Fruit fly (Drosophila melanogaster) whole organism, embryonic: ENCODE results near the gene CG10725.

Source experiments
- CG11456 ChIP-seq: fragments of 200-800 bp; sonication (Bioruptor generic); IDR thresholded peaks from 3 replicates; pipeline ENCODE4 v1.3.6; 2022; ENCODE audit warnings: missing biosample characterization, missing genetic modification characterization
- CG12155 ChIP-seq: fragments of 200-800 bp; sonication (Bioruptor generic); optimal IDR thresholded peaks from 3 replicates; lab custom pipeline; 2016; ENCODE audit warnings: missing biosample characterization, missing genetic modification characterization
- CG12769 ChIP-seq: fragments of 200-800 bp; sonication (Bioruptor generic); optimal IDR thresholded peaks from 2 replicates; lab custom pipeline; 2019; ENCODE audit warnings: missing biosample characterization, mild to moderate bottlenecking, missing genetic modification characterization, moderate library complexity
- CG13894 ChIP-seq: fragments of 200-800 bp; sonication (Bioruptor generic); optimal IDR thresholded peaks from 3 replicates; lab custom pipeline; 2018; ENCODE audit warnings: missing biosample characterization, mild to moderate bottlenecking, missing genetic modification characterization, moderate library complexity
- CG15269 ChIP-seq: fragments of 200-800 bp; sonication (Bioruptor generic); optimal IDR thresholded peaks from 2 replicates; lab custom pipeline; 2018; ENCODE audit warnings: missing biosample characterization, mild to moderate bottlenecking, missing genetic modification characterization, moderate library complexity
- CG15479 ChIP-seq: fragments of 200-800 bp; sonication (Bioruptor generic); optimal IDR thresholded peaks from 3 replicates; lab custom pipeline; 2019; ENCODE audit warnings: missing biosample characterization, mild to moderate bottlenecking, missing genetic modification characterization, moderate library complexity
- CG1647 ChIP-seq: fragments of 200-800 bp; sonication (Bioruptor generic); optimal IDR thresholded peaks from 3 replicates; lab custom pipeline; 2016; ENCODE audit warnings: missing biosample characterization, missing genetic modification characterization
- CG17385 ChIP-seq: fragments of 200-800 bp; sonication (Bioruptor generic); optimal IDR thresholded peaks from 3 replicates; lab custom pipeline; 2018; ENCODE audit warnings: missing biosample characterization, mild to moderate bottlenecking, missing genetic modification characterization
- CG18619 ChIP-seq: fragments of 200-800 bp; sonication (Bioruptor generic); optimal IDR thresholded peaks from 3 replicates; lab custom pipeline; 2017; ENCODE audit warnings: missing biosample characterization, mild to moderate bottlenecking, missing genetic modification characterization
- CG34224 ChIP-seq: fragments of 200-800 bp; sonication (Bioruptor generic); IDR thresholded peaks from 3 replicates; pipeline ENCODE4 v1.3.6; 2022; ENCODE audit warnings: missing biosample characterization, missing genetic modification characterization; ENCODE audit not compliant: partially characterized antibody
- CG4328 ChIP-seq: fragments of 200-800 bp; sonication (Bioruptor generic); optimal IDR thresholded peaks from 3 replicates; lab custom pipeline; 2017; ENCODE audit warnings: missing biosample characterization, missing genetic modification reagents, missing genetic modification characterization
- CG6272 ChIP-seq: fragments of 200-800 bp; sonication (Bioruptor generic); IDR thresholded peaks from 2 replicates; pipeline ENCODE4 v1.3.6; 2022; ENCODE audit warnings: missing biosample characterization, missing genetic modification characterization
- CG6791 ChIP-seq: fragments of 200-800 bp; sonication (Bioruptor generic); IDR thresholded peaks from 3 replicates; pipeline ENCODE4 v1.3.6; 2022; ENCODE audit warnings: missing biosample characterization, missing genetic modification characterization; ENCODE audit not compliant: partially characterized antibody
- CG7372 ChIP-seq: fragments of 200-800 bp; sonication (Bioruptor generic); IDR thresholded peaks from 2 replicates; pipeline ENCODE4 v1.3.6; 2022; ENCODE audit warnings: missing biosample characterization, missing genetic modification characterization
- CG7987 ChIP-seq: fragments of 200-800 bp; sonication (Bioruptor generic); optimal IDR thresholded peaks from 2 replicates; lab custom pipeline; 2018; ENCODE audit warnings: missing biosample characterization, mild to moderate bottlenecking, missing genetic modification characterization, moderate library complexity
- CG8281 ChIP-seq: fragments of 200-800 bp; sonication (Bioruptor generic); optimal IDR thresholded peaks from 2 replicates; lab custom pipeline; 2018; ENCODE audit warnings: missing biosample characterization, mild to moderate bottlenecking, missing genetic modification characterization, moderate library complexity
- Chrac-16 ChIP-seq: fragments of 200-800 bp; sonication (Bioruptor generic); optimal IDR thresholded peaks from 3 replicates; lab custom pipeline; 2016; ENCODE audit warnings: missing biosample characterization, missing genetic modification characterization
- Dip2 ChIP-seq: fragments of 200-800 bp; sonication (Bioruptor generic); IDR thresholded peaks from 2 replicates; pipeline ENCODE4 v1.3.6; 2022; ENCODE audit warnings: missing biosample characterization, missing genetic modification characterization
- Ets65A ChIP-seq: fragments of 200-800 bp; sonication (Bioruptor generic); peaks from one replicate; lab custom pipeline; 2016; ENCODE audit warnings: missing biosample characterization, missing genetic modification characterization
- Ets97D ChIP-seq: fragments of 200-800 bp; sonication (Bioruptor generic); optimal IDR thresholded peaks from 3 replicates; lab custom pipeline; 2016; ENCODE audit warnings: missing biosample characterization, missing genetic modification characterization
- Hmx ChIP-seq: fragments of 200-800 bp; sonication (Bioruptor generic); optimal IDR thresholded peaks from 2 replicates; lab custom pipeline; 2016; ENCODE audit warnings: missing biosample characterization, missing genetic modification characterization
- Jarid2 ChIP-seq: fragments of 200-800 bp; sonication (Bioruptor generic); optimal IDR thresholded peaks from 3 replicates; lab custom pipeline; 2017; ENCODE audit warnings: mild to moderate bottlenecking, missing biosample characterization, missing genetic modification reagents, missing genetic modification characterization
- Myb ChIP-seq: fragments of 200-800 bp; sonication (Bioruptor generic); optimal IDR thresholded peaks from 2 replicates; lab custom pipeline; 2016; ENCODE audit warnings: missing biosample characterization, missing genetic modification characterization
- NC2α ChIP-seq: fragments of 200-800 bp; sonication (Bioruptor generic); optimal IDR thresholded peaks from 2 replicates; lab custom pipeline; 2016; ENCODE audit warnings: missing biosample characterization, missing genetic modification characterization
- Optix ChIP-seq: fragments of 200-800 bp; sonication (Bioruptor generic); IDR thresholded peaks from 3 replicates; pipeline ENCODE4 v1.3.6; 2022; ENCODE audit warnings: missing biosample characterization, missing genetic modification characterization
- Side ChIP-seq: fragments of 200-800 bp; sonication (Bioruptor generic); optimal IDR thresholded peaks from 2 replicates; lab custom pipeline; 2016; ENCODE audit warnings: missing biosample characterization, missing genetic modification characterization
- Ssrp ChIP-seq: fragments of 200-800 bp; sonication (Bioruptor generic); optimal IDR thresholded peaks from 2 replicates; lab custom pipeline; 2018; ENCODE audit warnings: missing biosample characterization, mild to moderate bottlenecking, missing genetic modification characterization, moderate library complexity
- Xbp1 ChIP-seq: fragments of 200-800 bp; sonication (Bioruptor generic); optimal IDR thresholded peaks from 3 replicates; lab custom pipeline; 2016; ENCODE audit warnings: missing biosample characterization, mild to moderate bottlenecking, missing genetic modification characterization
- abd-A ChIP-seq: fragments of 200-800 bp; sonication (Bioruptor generic); optimal IDR thresholded peaks from 3 replicates; lab custom pipeline; 2019; ENCODE audit warnings: missing biosample characterization, mild to moderate bottlenecking, missing genetic modification characterization, moderate library complexity
- bsh ChIP-seq, 2 experiments: fragments of 200-800 bp; sonication (Bioruptor generic); optimal IDR thresholded peaks; 2 replicates each; lab custom pipeline; 2017 to 2018; ENCODE audit warnings: mild to moderate bottlenecking in 2 of 2, missing biosample characterization in 2 of 2, missing genetic modification characterization in 2 of 2, moderate library complexity in 1 of 2
- esg ChIP-seq: fragments of 200-800 bp; sonication (Bioruptor generic); conservative IDR thresholded peaks from 2 replicates; pipeline ENCODE4 v1.3.6; 2022; ENCODE audit warnings: missing biosample characterization, missing genetic modification characterization
- exex ChIP-seq: fragments of 200-800 bp; sonication (Bioruptor generic); optimal IDR thresholded peaks from 4 replicates; lab custom pipeline; 2018; ENCODE audit warnings: missing biosample characterization, mild to moderate bottlenecking, missing genetic modification characterization, moderate library complexity
- ham ChIP-seq: fragments of 200-800 bp; sonication (Bioruptor generic); IDR thresholded peaks from 2 replicates; pipeline ENCODE4 v1.3.6; 2022; ENCODE audit warnings: missing biosample characterization, missing genetic modification characterization
- jigr1 ChIP-seq: fragments of 200-800 bp; sonication (Bioruptor generic); IDR thresholded peaks from 3 replicates; pipeline ENCODE4 v1.3.6; 2022; ENCODE audit warnings: missing biosample characterization, missing genetic modification characterization
- lbe ChIP-seq: fragments of 200-800 bp; sonication (Bioruptor generic); optimal IDR thresholded peaks from 2 replicates; lab custom pipeline; 2016; ENCODE audit warnings: missing biosample characterization, mild to moderate bottlenecking, missing genetic modification characterization
- lov ChIP-seq, 2 experiments: fragments of 200-800 bp in 1 of 2; fragments of >200 bp in 1 of 2; sonication (Bioruptor generic) in 1 of 2; IDR thresholded peaks in 1 of 2; optimal IDR thresholded peaks in 1 of 2; 2 replicates in 1 of 2; 3 replicates in 1 of 2; pipeline versions ENCODE4 v1.3.6 to Lab custom; 2017 to 2022; ENCODE audit warnings: missing biosample characterization in 1 of 2, missing genetic modification characterization in 1 of 2
- pb ChIP-seq: fragments of 200-800 bp; sonication (Bioruptor generic); optimal IDR thresholded peaks from 3 replicates; lab custom pipeline; 2016; ENCODE audit warnings: missing biosample characterization, missing genetic modification characterization
- pho ChIP-seq: fragments of 200-800 bp; sonication (Bioruptor generic); optimal IDR thresholded peaks from 2 replicates; lab custom pipeline; 2016; ENCODE audit warnings: missing biosample characterization, missing genetic modification characterization
- tio ChIP-seq: fragments of 200-800 bp; sonication (Bioruptor generic); optimal IDR thresholded peaks from 2 replicates; lab custom pipeline; 2017; ENCODE audit warnings: missing biosample characterization, missing genetic modification characterization, inconsistent platforms
- trem ChIP-seq: fragments of 200-800 bp; optimal IDR thresholded peaks from 3 replicates; lab custom pipeline; 2019; ENCODE audit warnings: missing biosample characterization, mild to moderate bottlenecking, missing genetic modification characterization, moderate library complexity
- wek ChIP-seq: fragments of 200-800 bp; sonication (Bioruptor generic); optimal IDR thresholded peaks from 3 replicates; lab custom pipeline; 2018; ENCODE audit warnings: missing biosample characterization, mild to moderate bottlenecking, missing genetic modification characterization, moderate library complexity
- yki ChIP-seq: fragments of >200 bp; optimal IDR thresholded peaks from 3 replicates; lab custom pipeline; 2018

CG10725 gene

dm6 chr3L:13420212-13420611 lies 17.5 kb upstream of the CG10725 start:
- TF ChIP-seq CG18619 (GFP tag; lab: Kevin White, UChicago) (no peak), CG7372 (GFP tag; lab: Robert Waterston, UW) (peak; percentile 87), CG12769 (tag; lab: Kevin White, UChicago) (peak; percentile 67), trem (tag; lab: Kevin White, UChicago) (no peak)
- TF ChIP-seq, all 482 proteins: peak for 2

dm6 chr3L:13422286-13422787 lies 15.4 kb upstream of the CG10725 start, which contains the start of gene CG32121:
TSS of gene CG32121 (minus strand) at chr3L:13422336.
- peak; percentile 95 for TF ChIP-seq Ets65A (GFP tag; lab: Kevin White, UChicago)
- TF ChIP-seq CG6791 (GFP tag; lab: Robert Waterston, UW): 0 out of 3 replicates have a peak, but pooled peaks have one; percentile 23
- no peak for TF ChIP-seq CG15269 (tag; lab: Kevin White, UChicago)

- TF ChIP-seq esg (no peak), CG4328 (GFP tag; lab: Kevin White, UChicago) (no peak), Xbp1 (GFP tag; lab: Kevin White, UChicago) (no peak), CG7987 (no peak), Jarid2 (no peak), ham (GFP tag; lab: Robert Waterston, UW) (no peak), pb (GFP tag; lab: Kevin White, UChicago) (no peak), CG6272 (GFP tag; lab: Robert Waterston, UW) (no peak)
Observed at dm6 chr3L:13424068-13424467, 13.7 kb upstream of the CG10725 start, which contains the start of gene CG33263. TSS of gene CG33263 (minus strand) at chr3L:13424168.

dm6 chr3L:13425571-13425970 lies 12.2 kb upstream of the CG10725 start, which contains the start of gene CG14106:
TSS of gene CG14106 (minus strand) at chr3L:13425671.
- TF ChIP-seq Myb (no peak), lbe (GFP tag; lab: Kevin White, UChicago) (no peak), CG8281 (tag; lab: Kevin White, UChicago) (no peak), CG11456 (no peak), CG12155 (no peak), Optix (GFP tag; lab: Robert Waterston, UW) (no peak), CG34224 (GFP tag; lab: Robert Waterston, UW) (no peak), yki (no peak), Hmx (no peak)

- no peak for TF ChIP-seq CG15479 (GFP tag; lab: Kevin White, UChicago)
- no peak for TF ChIP-seq jigr1
- TF ChIP-seq CG17385 (GFP tag; lab: Kevin White, UChicago): no peak
- TF ChIP-seq CG13894 (tag; lab: Kevin White, UChicago): no peak
- TF ChIP-seq wek (GFP tag; lab: Kevin White, UChicago): no peak
- TF ChIP-seq tio: no peak
- TF ChIP-seq exex (tag; lab: Kevin White, UChicago): no peak
- TF ChIP-seq Ets97D (GFP tag; lab: Kevin White, UChicago): no peak
- TF ChIP-seq pho (GFP tag; lab: Kevin White, UChicago): no peak
- TF ChIP-seq abd-A (tag; lab: Kevin White, UChicago): no peak
- TF ChIP-seq Ssrp (tag; lab: Kevin White, UChicago): no peak
- no peak for TF ChIP-seq Chrac-16 (GFP tag; lab: Kevin White, UChicago)
- TF ChIP-seq bsh (GFP tag; optimal IDR thresholded peaks at IDR 0.05; lab: Kevin White, UChicago): no peak
- no peak for TF ChIP-seq lov (optimal IDR thresholded peaks at IDR 0.05; lab: Kevin White, UChicago)
- TF ChIP-seq lov (GFP tag; IDR thresholded peaks at IDR 0.05; lab: Robert Waterston, UW): no peak
- TF ChIP-seq Side (GFP tag; lab: Kevin White, UChicago): no peak
- TF ChIP-seq CG1647: no peak
- no peak for TF ChIP-seq NC2α (GFP tag; lab: Kevin White, UChicago)
- TF ChIP-seq Dip2 (GFP tag; lab: Robert Waterston, UW): no peak
Observed at dm6 chr3L:13426573-13426972, 11.2 kb upstream of the CG10725 start, which contains the start of gene CG14105. TSS of gene CG14105 (minus strand) at chr3L:13426673.
